Fruit fly (Drosophila melanogaster) whole organism, prepupa: ENCODE measurements around the gene CG14431.
A peak's percentile ranks its signal among the peaks of the same experiment; 100 is the strongest.

Experiments used
- CG31627 ChIP-seq: fragments of 200-800 bp; sonication (Bioruptor generic); optimal IDR thresholded peaks from 3 replicates; lab custom pipeline; 2016; ENCODE audit warnings: missing biosample characterization, missing genetic modification characterization
- CG32006 ChIP-seq: fragments of 200-800 bp; sonication (Bioruptor generic); optimal IDR thresholded peaks from 3 replicates; lab custom pipeline; 2017; ENCODE audit warnings: missing biosample characterization, mild to moderate bottlenecking, missing genetic modification characterization
- CG34406 ChIP-seq: fragments of 200-800 bp; sonication (Bioruptor generic); optimal IDR thresholded peaks from 3 replicates; lab custom pipeline; 2016; ENCODE audit warnings: missing biosample characterization, missing genetic modification characterization
- CG3919 ChIP-seq: fragments of 200-800 bp; sonication (Bioruptor generic); optimal IDR thresholded peaks from 3 replicates; lab custom pipeline; 2016; ENCODE audit warnings: missing biosample characterization, missing genetic modification characterization
- CG6163 ChIP-seq: fragments of 200-800 bp; sonication (Bioruptor generic); IDR thresholded peaks from 3 replicates; pipeline ENCODE4 v1.3.6; 2022; ENCODE audit warnings: missing biosample characterization, missing genetic modification characterization
- CG6276 ChIP-seq: fragments of 200-800 bp; sonication (Bioruptor generic); optimal IDR thresholded peaks from 2 replicates; lab custom pipeline; 2017; ENCODE audit warnings: missing biosample characterization, mild to moderate bottlenecking, missing genetic modification characterization
- CG7368 ChIP-seq: fragments of 200-800 bp; sonication (Bioruptor generic); optimal IDR thresholded peaks from 3 replicates; lab custom pipeline; 2016; ENCODE audit warnings: missing biosample characterization, missing genetic modification characterization
- Eip75B ChIP-seq: fragments of 200-800 bp; sonication (Bioruptor generic); optimal IDR thresholded peaks from 3 replicates; lab custom pipeline; 2016; ENCODE audit warnings: missing biosample characterization, missing genetic modification characterization
- Eip78C ChIP-seq: fragments of 200-800 bp; sonication (Bioruptor generic); peaks from one replicate; lab custom pipeline; 2016; ENCODE audit warnings: missing biosample characterization, missing genetic modification characterization
- Ets21C ChIP-seq: fragments of 200-800 bp; sonication (Bioruptor generic); optimal IDR thresholded peaks from 3 replicates; lab custom pipeline; 2016; ENCODE audit warnings: missing biosample characterization, missing genetic modification characterization
- Hr39 ChIP-seq: fragments of 200-800 bp; sonication (Bioruptor generic); optimal IDR thresholded peaks from 2 replicates; lab custom pipeline; 2016; ENCODE audit warnings: missing biosample characterization, missing genetic modification characterization
- Lpt ChIP-seq: fragments of 200-800 bp; sonication (Bioruptor generic); optimal IDR thresholded peaks from 3 replicates; lab custom pipeline; 2016; ENCODE audit warnings: missing biosample characterization, missing genetic modification characterization
- Met ChIP-seq: fragments of 200-800 bp; sonication (Bioruptor generic); optimal IDR thresholded peaks from 3 replicates; lab custom pipeline; 2016; ENCODE audit warnings: missing biosample characterization, missing genetic modification characterization
- Sox14 ChIP-seq: fragments of 200-800 bp; sonication (Bioruptor generic); optimal IDR thresholded peaks from 3 replicates; lab custom pipeline; 2016; ENCODE audit warnings: missing biosample characterization, missing genetic modification characterization
- acj6 ChIP-seq: fragments of 200-800 bp; sonication (Bioruptor generic); optimal IDR thresholded peaks from 3 replicates; lab custom pipeline; 2016; ENCODE audit warnings: missing biosample characterization, missing genetic modification characterization
- eg ChIP-seq: fragments of 200-800 bp; sonication (Bioruptor generic); IDR thresholded peaks from 3 replicates; pipeline ENCODE4 v1.3.6; 2022; ENCODE audit warnings: missing biosample characterization, missing genetic modification characterization
- esn ChIP-seq: fragments of 200-800 bp; sonication (Bioruptor generic); optimal IDR thresholded peaks from 2 replicates; lab custom pipeline; 2016; ENCODE audit warnings: missing biosample characterization, mild to moderate bottlenecking, missing genetic modification characterization, moderate library complexity
- fkh ChIP-seq: fragments of 200-800 bp; sonication (Bioruptor generic); optimal IDR thresholded peaks from 3 replicates; lab custom pipeline; 2017; ENCODE audit warnings: missing biosample characterization, mild to moderate bottlenecking, missing genetic modification characterization, moderate library complexity
- ss ChIP-seq, 2 experiments: fragments of 200-800 bp; sonication (Bioruptor generic); optimal IDR thresholded peaks; 2 replicates in 1 of 2; 3 replicates in 1 of 2; lab custom pipeline; 2017 to 2018; ENCODE audit warnings: mild to moderate bottlenecking in 2 of 2, missing biosample characterization in 2 of 2, missing genetic modification characterization in 2 of 2, moderate library complexity in 1 of 2

CG14431 gene

DNA sequence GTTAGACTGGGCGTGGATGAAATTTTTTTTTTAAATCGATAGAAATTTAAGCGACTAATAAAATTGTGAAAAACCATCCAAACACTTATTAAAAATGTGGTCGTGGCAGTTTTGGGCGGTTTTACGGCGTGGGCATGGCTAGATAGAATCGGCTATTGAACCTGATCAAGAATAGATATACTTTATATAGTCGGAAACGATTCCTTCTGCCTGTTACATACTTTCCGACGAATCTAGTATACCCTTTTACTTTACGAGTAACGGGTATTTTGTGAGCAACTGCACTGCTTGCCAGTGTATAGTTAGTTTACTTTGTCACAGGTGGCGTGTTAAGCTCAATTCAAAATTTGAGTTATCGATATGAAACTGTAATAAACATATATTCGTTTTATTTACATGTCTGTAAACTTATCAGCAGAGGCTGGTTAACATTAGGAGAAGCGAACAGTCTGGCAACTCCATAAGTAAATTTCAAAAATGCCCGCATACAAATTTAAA is 106.9 kb downstream of the CG14431 start (continued):
- TF ChIP-seq CG31627 (GFP tag; lab: Kevin White, UChicago) (peak; percentile 37), Lpt (GFP tag; lab: Kevin White, UChicago) (no peak), acj6 (GFP tag; lab: Kevin White, UChicago) (peak; percentile 43), ss (GFP tag; optimal IDR thresholded peaks at IDR 0.05; lab: Kevin White, UChicago) (peak; percentile 34 to 49), CG32006 (GFP tag; lab: Kevin White, UChicago) (peak; percentile 32), Sox14 (GFP tag; lab: Kevin White, UChicago) (peak; percentile 25), Eip75B (GFP tag; lab: Kevin White, UChicago) (peak; percentile 71), Met (GFP tag; lab: Kevin White, UChicago) (peak; percentile 59), CG3919 (peak; percentile 14), Ets21C (GFP tag; lab: Kevin White, UChicago) (peak; percentile 12), fkh (GFP tag; lab: Kevin White, UChicago) (peak; percentile 39), CG6163 (GFP tag; lab: Robert Waterston, UW) (peak; percentile 58; the same call in 2 of the 3 replicates), CG6276 (no peak), esn (GFP tag; lab: Kevin White, UChicago) (peak; percentile 49), Eip78C (peak; percentile 89), CG34406 (GFP tag; lab: Kevin White, UChicago) (peak; percentile 5), Hr39 (GFP tag; lab: Kevin White, UChicago) (peak; percentile 16), CG7368 (no peak), eg (GFP tag; lab: Robert Waterston, UW) (peak; percentile 60; the same call in 2 of the 3 replicates)
